Worm (Caenorhabditis elegans) whole organism, mixed stage, embryonic: ENCODE results near the gene bgal-2.

Source experiments
- M03D4.4 ChIP-seq: sonication (generic microtip); optimal IDR thresholded peaks from 2 replicates; lab custom pipeline; 2017; ENCODE audit warnings: mild to moderate bottlenecking, missing genetic modification characterization, missing compliant biosample characterization
- blmp-1 ChIP-seq: fragments of 150-350 bp; optimal IDR thresholded peaks from 2 replicates; lab custom pipeline; 2014; ENCODE audit warnings: missing biosample characterization, missing genetic modification characterization
- ceh-83 ChIP-seq: fragments of 200-800 bp; sonication (Bioruptor generic); optimal IDR thresholded peaks from 2 replicates; lab custom pipeline; 2018; ENCODE audit warnings: mild to moderate bottlenecking, missing genetic modification characterization, missing compliant biosample characterization
- ces-1 ChIP-seq: fragments of 150-350 bp; optimal IDR thresholded peaks from 2 replicates; lab custom pipeline; 2014; ENCODE audit warnings: missing biosample characterization, missing genetic modification reagents, missing genetic modification characterization
- cnd-1 ChIP-seq: fragments of 200-800 bp; sonication (Bioruptor generic); optimal IDR thresholded peaks from 2 replicates; lab custom pipeline; 2018; ENCODE audit warnings: mild to moderate bottlenecking, missing genetic modification characterization, missing compliant biosample characterization
- drap-1 ChIP-seq: fragments of 200-800 bp; sonication (Bioruptor generic); optimal IDR thresholded peaks from 3 replicates; lab custom pipeline; 2018; ENCODE audit warnings: mild to moderate bottlenecking, missing genetic modification characterization, missing compliant biosample characterization
- elt-1 ChIP-seq: sonication (generic microtip); optimal IDR thresholded peaks from 2 replicates; lab custom pipeline; 2017; ENCODE audit warnings: missing genetic modification characterization, mild to moderate bottlenecking, missing compliant biosample characterization, antibody characterized with exemption, moderate library complexity, borderline replicate concordance; ENCODE audit not compliant: insufficient read depth
- elt-3 ChIP-seq: fragments of 150-350 bp; optimal IDR thresholded peaks from 2 replicates; lab custom pipeline; 2014; ENCODE audit warnings: missing biosample characterization, missing genetic modification characterization
- flh-1 ChIP-seq: fragments of 200-800 bp; sonication (Bioruptor generic); optimal IDR thresholded peaks from 2 replicates; lab custom pipeline; 2018; ENCODE audit warnings: mild to moderate bottlenecking, missing genetic modification characterization, moderate library complexity, missing compliant biosample characterization
- ham-2 ChIP-seq: fragments of 200-800 bp; sonication (Bioruptor generic); optimal IDR thresholded peaks from 2 replicates; lab custom pipeline; 2018; ENCODE audit warnings: mild to moderate bottlenecking, missing genetic modification characterization, missing compliant biosample characterization
- hlh-1 ChIP-seq: fragments of 150-350 bp; optimal IDR thresholded peaks from 2 replicates; lab custom pipeline; 2014; ENCODE audit warnings: missing biosample characterization, missing genetic modification reagents, missing genetic modification characterization
- lin-13 ChIP-seq: fragments of 150-350 bp; optimal IDR thresholded peaks from 2 replicates; lab custom pipeline; 2014; ENCODE audit warnings: missing biosample characterization, missing genetic modification characterization
- lsy-2 ChIP-seq: fragments of 150-350 bp; optimal IDR thresholded peaks from 2 replicates; lab custom pipeline; 2014; ENCODE audit warnings: missing biosample characterization, missing genetic modification characterization
- mab-5 ChIP-seq: fragments of 150-350 bp; optimal IDR thresholded peaks from 2 replicates; lab custom pipeline; 2014; ENCODE audit warnings: missing biosample characterization, missing genetic modification characterization
- mep-1 ChIP-seq: fragments of 150-350 bp; optimal IDR thresholded peaks from 2 replicates; lab custom pipeline; 2017; ENCODE audit warnings: missing biosample characterization, missing genetic modification reagents, missing genetic modification characterization, inconsistent platforms
- mls-2 ChIP-seq: sonication (generic microtip); optimal IDR thresholded peaks from 2 replicates; lab custom pipeline; 2016; ENCODE audit warnings: mild to moderate bottlenecking, missing genetic modification characterization, moderate library complexity, missing compliant biosample characterization
- nhr-2 ChIP-seq: fragments of 150-350 bp; optimal IDR thresholded peaks from 2 replicates; lab custom pipeline; 2014; ENCODE audit warnings: missing biosample characterization, missing genetic modification characterization
- nhr-237 ChIP-seq: fragments of 150-350 bp; optimal IDR thresholded peaks from 2 replicates; lab custom pipeline; 2014; ENCODE audit warnings: missing biosample characterization, missing genetic modification characterization
- nhr-28 ChIP-seq: fragments of 150-350 bp; optimal IDR thresholded peaks from 2 replicates; lab custom pipeline; 2014; ENCODE audit warnings: missing biosample characterization, missing genetic modification characterization
- nhr-76 ChIP-seq: sonication (generic microtip); optimal IDR thresholded peaks from 2 replicates; lab custom pipeline; 2017; ENCODE audit warnings: missing biosample characterization, missing genetic modification characterization
- pha-4 ChIP-seq: fragments of 150-350 bp; optimal IDR thresholded peaks from 2 replicates; lab custom pipeline; 2018; ENCODE audit warnings: missing biosample characterization, missing genetic modification reagents, missing genetic modification characterization
- snpc-4 ChIP-seq: fragments of 150-350 bp; optimal IDR thresholded peaks from 2 replicates; lab custom pipeline; 2014; ENCODE audit warnings: missing biosample characterization, missing genetic modification characterization
- sptf-1 ChIP-seq: sonication (generic microtip); optimal IDR thresholded peaks from 2 replicates; lab custom pipeline; 2017; ENCODE audit warnings: mild to moderate bottlenecking, missing genetic modification characterization, moderate library complexity, missing compliant biosample characterization
- tbx-8 ChIP-seq: fragments of 200-800 bp; sonication (Bioruptor generic); optimal IDR thresholded peaks from 2 replicates; lab custom pipeline; 2018; ENCODE audit warnings: mild to moderate bottlenecking, missing genetic modification characterization, moderate library complexity, missing compliant biosample characterization
- unc-120 ChIP-seq: sonication (generic microtip); optimal IDR thresholded peaks from 2 replicates; lab custom pipeline; 2017; ENCODE audit warnings: missing genetic modification characterization, missing compliant biosample characterization; ENCODE audit not compliant: poor library complexity, severe bottlenecking
- unc-39 ChIP-seq: fragments of 150-350 bp; optimal IDR thresholded peaks from 2 replicates; lab custom pipeline; 2014; ENCODE audit warnings: missing biosample characterization, missing genetic modification characterization
- zip-8 ChIP-seq: fragments of 150-350 bp; optimal IDR thresholded peaks from 2 replicates; lab custom pipeline; 2014; ENCODE audit warnings: missing biosample characterization, missing genetic modification characterization

The bgal-2 gene

DNA sequence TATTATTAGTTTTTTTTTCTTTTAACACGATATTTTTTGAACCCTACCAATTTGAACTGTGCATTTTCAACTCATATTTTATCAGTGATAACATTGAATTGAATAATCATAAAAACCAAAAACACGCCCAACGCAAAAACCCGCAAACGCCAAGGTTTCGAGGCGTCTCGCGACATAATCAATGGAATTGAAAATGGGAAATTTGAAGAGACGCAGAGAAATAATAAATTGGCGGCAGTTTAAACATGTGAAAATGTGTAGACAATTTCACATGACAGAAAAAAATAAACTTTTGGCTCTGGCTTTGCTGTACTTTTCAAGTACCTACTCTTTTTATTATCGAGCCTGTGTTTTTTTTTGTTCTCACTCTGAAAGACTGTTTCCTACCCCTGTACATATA, 20.6 kb downstream of the bgal-2 start:
- peak; percentile 29 for TF ChIP-seq pha-4 (tag; lab: Kevin White, UChicago)
- no peak for TF ChIP-seq nhr-76 (tag; lab: Kevin White, UChicago)
- peak; percentile 16 for TF ChIP-seq mep-1
- peak; percentile 86 for TF ChIP-seq ces-1 (GFP tag; lab: Kevin White, UChicago)
- no peak for TF ChIP-seq mab-5
- no peak for TF ChIP-seq flh-1 (GFP tag; lab: Kevin White, UChicago)

DNA sequence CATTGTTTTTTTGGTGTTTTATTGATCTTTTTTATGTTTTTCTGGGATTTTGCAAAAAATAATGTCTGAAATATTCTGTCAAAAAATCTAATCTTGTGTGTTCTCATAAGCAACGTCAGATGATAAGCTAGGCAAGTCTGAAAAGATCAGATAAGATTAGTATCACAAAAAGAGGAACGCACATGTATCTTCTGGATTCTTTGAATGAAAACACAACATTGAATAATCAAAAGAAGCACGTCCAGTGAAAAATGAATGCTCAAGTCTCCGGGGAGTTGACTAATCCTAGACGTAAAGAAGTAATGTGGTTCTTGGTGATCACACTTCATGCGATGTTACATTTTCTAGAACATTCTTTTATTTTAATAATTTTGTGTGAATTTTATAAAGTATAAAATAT, 21.2 kb downstream of the bgal-2 start:
- TF ChIP-seq ceh-83 (GFP tag; lab: Kevin White, UChicago): no peak
- no peak for TF ChIP-seq zip-8 (tag; lab: Kevin White, UChicago)

DNA sequence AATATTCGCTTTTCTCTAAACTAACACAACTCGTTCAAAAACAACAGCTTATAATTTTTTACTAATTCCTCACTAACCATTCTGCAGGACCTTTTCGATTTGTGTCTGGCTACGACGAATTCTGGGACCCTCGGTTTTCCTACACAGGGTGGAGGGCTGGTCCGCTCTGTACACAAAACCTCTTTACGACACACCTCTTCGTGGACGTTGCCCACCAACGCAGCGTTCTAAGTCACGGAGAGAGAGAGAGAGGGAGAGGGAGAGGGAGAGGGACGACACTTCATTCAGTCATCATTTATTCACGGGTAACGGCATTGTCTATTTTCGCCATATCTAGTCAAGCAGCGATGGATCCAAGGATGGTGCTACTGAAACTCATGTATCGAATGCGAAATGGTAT, 22.3 kb downstream of the bgal-2 start, which contains the start of gene atg-2:
TSS of gene atg-2 (plus strand) at position 301 of the 400 bp plus-strand sequence.
- TF ChIP-seq hlh-1: peak; percentile 10
- TF ChIP-seq drap-1 (GFP tag; lab: Kevin White, UChicago): peak; percentile 25
- TF ChIP-seq unc-120 (tag; lab: Kevin White, UChicago): peak; percentile 8
- TF ChIP-seq lsy-2: no peak
- TF ChIP-seq, all 35 proteins: peak for 3

DNA sequence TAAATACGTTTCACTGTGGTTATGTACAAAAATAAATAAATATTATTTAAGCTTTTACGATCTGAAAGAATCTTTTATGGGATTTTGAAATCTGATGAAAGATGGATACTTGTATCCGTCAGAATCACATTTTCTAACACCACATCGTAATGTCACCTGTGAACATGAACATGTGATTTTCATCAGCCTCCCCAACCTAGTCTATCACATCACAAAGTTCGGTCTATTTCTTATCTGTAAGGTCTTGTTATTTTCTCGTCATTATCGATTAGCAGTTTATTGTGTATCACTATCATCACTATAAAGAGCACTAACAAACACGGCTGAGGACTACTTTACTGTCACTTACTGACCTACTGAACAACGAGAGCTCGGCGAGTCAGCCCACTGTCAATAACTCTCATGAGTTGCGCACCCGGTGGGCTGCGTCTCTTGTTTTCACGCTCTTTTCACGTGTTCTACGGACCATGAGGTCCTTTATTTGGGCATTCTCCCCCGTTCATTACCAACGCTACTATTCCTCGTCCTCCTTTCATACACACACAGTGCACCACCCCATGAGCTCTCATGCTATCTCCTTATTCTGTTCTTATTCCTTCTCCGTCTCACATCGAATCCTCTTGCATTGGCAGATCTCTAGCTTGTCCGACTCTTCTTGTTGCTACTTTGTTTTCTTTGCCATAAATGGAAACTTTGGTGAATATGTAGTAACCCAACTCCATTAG, 23.1 kb downstream of the bgal-2 start:
- TF ChIP-seq elt-3: no peak
- TF ChIP-seq snpc-4 (tag; lab: Kevin White, UChicago): no peak
- peak; percentile 22 for TF ChIP-seq drap-1 (GFP tag; lab: Kevin White, UChicago)
- no peak for TF ChIP-seq nhr-76 (tag; lab: Kevin White, UChicago)
- TF ChIP-seq mls-2 (tag; lab: Kevin White, UChicago): peak; percentile 61
- no peak for TF ChIP-seq pha-4 (tag; lab: Kevin White, UChicago)
- TF ChIP-seq unc-120 (tag; lab: Kevin White, UChicago): no peak
- TF ChIP-seq unc-39 (tag; lab: Kevin White, UChicago): no peak
- no peak for TF ChIP-seq lin-13
- no peak for TF ChIP-seq mep-1
- no peak for TF ChIP-seq tbx-8 (GFP tag; lab: Kevin White, UChicago)
- TF ChIP-seq sptf-1 (tag; lab: Kevin White, UChicago): no peak
- TF ChIP-seq nhr-237 (tag; lab: Kevin White, UChicago): no peak
- peak; percentile 19 for TF ChIP-seq nhr-2
- TF ChIP-seq hlh-1: no peak
- TF ChIP-seq cnd-1: peak; percentile 58
- TF ChIP-seq blmp-1 (tag; lab: Kevin White, UChicago): no peak
- TF ChIP-seq mab-5: no peak
- TF ChIP-seq nhr-28 (tag; lab: Kevin White, UChicago): no peak
- TF ChIP-seq lsy-2: no peak

DNA sequence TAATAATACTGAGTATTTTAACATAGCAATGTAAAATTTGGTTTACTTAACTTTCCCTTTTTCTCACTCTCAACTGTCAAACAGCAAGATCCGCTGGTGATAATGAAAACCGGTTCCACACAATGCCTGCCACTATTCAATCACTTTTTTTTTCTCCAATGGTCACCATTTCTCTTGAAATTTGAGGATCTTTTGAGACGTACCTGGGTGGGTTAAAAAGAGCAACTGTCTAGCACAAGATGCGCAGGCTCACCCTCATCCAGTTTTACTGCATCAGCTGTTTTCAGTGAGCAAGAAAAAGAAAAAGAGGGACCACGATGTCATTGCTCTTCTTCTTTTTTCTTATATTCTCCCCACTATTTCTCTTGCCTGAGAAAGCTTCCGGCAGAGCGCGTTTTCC, 24.0 kb downstream of the bgal-2 start:
- TF ChIP-seq hlh-1 (peak; percentile 91), unc-120 (tag; lab: Kevin White, UChicago) (peak; percentile 26), flh-1 (GFP tag; lab: Kevin White, UChicago) (no peak), ceh-83 (GFP tag; lab: Kevin White, UChicago) (no peak), mab-5 (no peak)

DNA sequence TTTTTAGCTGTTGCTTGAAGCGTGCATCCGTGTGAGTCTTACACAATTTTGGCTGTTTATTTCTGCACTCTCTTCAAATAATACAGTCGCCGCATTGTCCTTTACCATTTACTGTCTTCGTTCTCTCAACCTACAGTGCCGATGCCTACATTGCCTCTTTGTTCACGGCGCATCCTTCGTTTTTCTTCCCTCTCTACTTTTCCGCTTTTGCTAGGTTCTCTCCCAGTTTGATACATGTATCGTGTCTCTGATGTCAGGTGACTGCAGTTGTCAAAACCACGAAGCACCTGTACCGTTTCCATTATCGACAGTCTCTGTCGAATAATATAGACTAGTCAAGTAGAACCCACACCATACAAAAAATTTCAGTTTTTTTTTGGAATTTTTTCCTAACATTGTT, 24.4 kb downstream of the bgal-2 start:
- no peak for TF ChIP-seq M03D4.4 (tag; lab: Kevin White, UChicago)
- peak; percentile 25 for TF ChIP-seq ham-2
- TF ChIP-seq, all 35 proteins: peak for 1

DNA sequence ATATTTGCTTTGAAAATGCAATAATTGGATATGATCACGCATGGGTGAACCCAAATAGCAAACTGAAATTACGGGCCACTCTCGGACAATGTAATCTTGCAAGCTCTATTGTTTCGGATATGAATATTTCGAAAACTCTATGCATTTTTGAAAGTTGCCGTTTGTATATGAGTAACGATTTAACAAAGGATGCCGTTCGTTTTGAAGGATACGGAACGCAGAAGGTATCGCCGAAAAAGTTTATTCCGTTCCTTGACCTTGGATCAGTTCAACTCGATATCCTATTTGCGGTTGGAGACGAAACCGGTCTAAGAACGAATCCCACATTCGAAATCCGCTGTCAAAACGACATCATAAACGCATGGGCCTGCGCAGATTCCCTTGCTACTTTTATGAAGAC, 28.8 kb downstream of the bgal-2 start:
- TF ChIP-seq elt-1: no peak
